Worm (Caenorhabditis elegans): ENCODE measurements around the gene C44B11.4.
A peak's percentile ranks its signal among the peaks of the same experiment; 100 is the strongest.

Gene C44B11.4

DNA sequence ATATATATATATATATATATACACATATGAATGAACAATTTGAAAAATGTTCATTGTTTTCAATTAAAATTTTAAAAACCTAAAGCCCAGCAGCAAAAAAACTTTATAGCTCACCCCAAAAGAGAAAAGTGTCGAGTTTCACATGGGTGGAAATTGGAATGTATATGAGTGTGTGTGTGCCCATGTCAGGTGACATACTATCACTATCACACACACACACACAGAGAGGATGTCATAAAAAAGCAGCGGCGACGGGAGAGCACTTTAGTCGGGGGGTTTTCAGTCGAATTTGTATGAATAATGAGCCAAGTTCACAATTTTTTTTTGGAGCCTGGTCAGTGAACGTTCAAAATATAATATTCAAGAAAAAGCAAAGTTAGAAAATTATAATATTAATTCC is 23.6 kb downstream of the C44B11.4 start (continued):
- no peak for TF ChIP-seq ceh-20 (GFP tag; IDR thresholded peaks at IDR 0.05)
- no peak for TF ChIP-seq spr-3 (GFP tag; optimal IDR thresholded peaks at IDR 0.05)
- no peak for TF ChIP-seq F26F4.8 (GFP tag; conservative IDR thresholded peaks at IDR 0.05)
- TF ChIP-seq Y5F2A.4 (GFP tag; optimal IDR thresholded peaks at IDR 0.05) = no peak
- TF ChIP-seq mxl-2 (GFP tag; conservative IDR thresholded peaks at IDR 0.05) = no peak
- TF ChIP-seq arid-1 (GFP tag; conservative IDR thresholded peaks at IDR 0.05) = no peak
- no peak for TF ChIP-seq nhr-25 (tag; optimal IDR thresholded peaks at IDR 0.05; ENCODE audit: borderline replicate concordance, insufficient read depth)
- no peak for TF ChIP-seq zfp-2 (tag; optimal IDR thresholded peaks at IDR 0.05)

DNA sequence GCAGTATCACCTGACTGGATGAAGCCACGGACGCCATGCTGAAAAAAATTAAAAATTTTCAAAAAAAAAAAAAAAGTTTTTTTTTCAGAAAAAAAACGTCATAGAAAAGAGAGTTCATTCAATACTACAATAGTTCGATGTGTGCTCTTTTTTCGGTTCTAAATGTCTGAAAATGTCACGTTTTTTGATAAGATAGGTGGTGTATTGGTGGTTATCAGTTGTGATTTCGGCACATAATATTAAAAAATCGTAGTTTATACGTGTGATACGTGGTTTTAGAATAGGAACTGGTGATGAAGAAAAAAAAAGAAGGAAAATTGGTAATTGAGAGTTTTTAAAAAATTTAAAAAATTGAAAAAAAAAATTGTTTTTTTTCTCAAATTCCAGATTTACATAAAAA is 26.6 kb downstream of the C44B11.4 start:
- TF ChIP-seq lin-38 (GFP tag; IDR thresholded peaks at IDR 0.05) = no peak
- TF ChIP-seq snpc-4 (tag; optimal IDR thresholded peaks at IDR 0.05) = no peak
- TF ChIP-seq fkh-10 (GFP tag; optimal IDR thresholded peaks at IDR 0.05) = no peak
- peak; percentile 98 for TF ChIP-seq nhr-28 (tag; optimal IDR thresholded peaks at IDR 0.05)
- TF ChIP-seq unc-130 (GFP tag; optimal IDR thresholded peaks at IDR 0.05) = no peak
- TF ChIP-seq daf-16 (GFP tag; optimal IDR thresholded peaks at IDR 0.05) = no peak
- TF ChIP-seq daf-16 (tag; optimal IDR thresholded peaks at IDR 0.05) = peak; percentile 57
- TF ChIP-seq aha-1 (tag) = no peak
- no peak for TF ChIP-seq F26F4.8 (GFP tag; conservative IDR thresholded peaks at IDR 0.05)
- no peak for TF ChIP-seq aly-2 (tag; optimal IDR thresholded peaks at IDR 0.05)
- TF ChIP-seq spr-1 (tag; optimal IDR thresholded peaks at IDR 0.05) = no peak
- TF ChIP-seq Y5F2A.4 (GFP tag; optimal IDR thresholded peaks at IDR 0.05) = no peak
- TF ChIP-seq ztf-11 (tag; optimal IDR thresholded peaks at IDR 0.05) = no peak
- TF ChIP-seq ces-1 (GFP tag; optimal IDR thresholded peaks at IDR 0.05) = no peak
- no peak for TF ChIP-seq zag-1 (tag; optimal IDR thresholded peaks at IDR 0.05)
- peak; percentile 13 for TF ChIP-seq hlh-30 (tag; optimal IDR thresholded peaks at IDR 0.05; ENCODE audit: insufficient read depth)
- no peak for TF ChIP-seq madf-9 (GFP tag; conservative IDR thresholded peaks at IDR 0.05)
- TF ChIP-seq nhr-42 (GFP tag; IDR thresholded peaks at IDR 0.05) = no peak
- TF ChIP-seq vab-7 (GFP tag; IDR thresholded peaks at IDR 0.05) = no peak
- no peak for TF ChIP-seq arid-1 (GFP tag; conservative IDR thresholded peaks at IDR 0.05)
- no peak for TF ChIP-seq ceh-28 (tag; optimal IDR thresholded peaks at IDR 0.05)
- TF ChIP-seq hif-1 (tag; optimal IDR thresholded peaks at IDR 0.05) = peak in 1 of 2 experiments; percentile 81
- no peak for TF ChIP-seq ctbp-1 (GFP tag; IDR thresholded peaks at IDR 0.05)
- TF ChIP-seq pqm-1 (tag; optimal IDR thresholded peaks at IDR 0.05) = peak; percentile 99
- TF ChIP-seq ceh-44 (GFP tag; IDR thresholded peaks at IDR 0.05) = no peak
- no peak for TF ChIP-seq mxl-2 (GFP tag; conservative IDR thresholded peaks at IDR 0.05)
- no peak for TF ChIP-seq mdt-29 (GFP tag; IDR thresholded peaks at IDR 0.05)
- TF ChIP-seq hlh-11 (tag; optimal IDR thresholded peaks at IDR 0.05) = peak; percentile 62
- TF ChIP-seq unc-62 (GFP tag; optimal IDR thresholded peaks at IDR 0.05 in 1 of 2) = no peak
- no peak for TF ChIP-seq unc-62 (tag; optimal IDR thresholded peaks at IDR 0.05)
- TF ChIP-seq nhr-77 (tag; optimal IDR thresholded peaks at IDR 0.05) = peak; percentile 84
- TF ChIP-seq F49E8.2 (tag; optimal IDR thresholded peaks at IDR 0.05; ENCODE audit: borderline replicate concordance) = no peak
- TF ChIP-seq ama-1 (optimal IDR thresholded peaks at IDR 0.05) = no peak
- no peak for TF ChIP-seq D1046.2 (GFP tag; IDR thresholded peaks at IDR 0.05)
- TF ChIP-seq nhr-25 (tag; optimal IDR thresholded peaks at IDR 0.05; ENCODE audit: borderline replicate concordance, insufficient read depth) = no peak
- TF ChIP-seq dmd-6 (GFP tag; IDR thresholded peaks at IDR 0.05) = peak; percentile 84
- no peak for TF ChIP-seq mxl-3 (GFP tag; optimal IDR thresholded peaks at IDR 0.05)
- no peak for TF ChIP-seq lim-7 (GFP tag; IDR thresholded peaks at IDR 0.05)
- TF ChIP-seq dmd-8 (GFP tag; IDR thresholded peaks at IDR 0.05) = no peak
- no peak for TF ChIP-seq tra-1 (GFP tag; IDR thresholded peaks at IDR 0.05)
- TF ChIP-seq F44E2.7 (GFP tag; IDR thresholded peaks at IDR 0.05) = no peak
- no peak for TF ChIP-seq ceh-82 (tag; optimal IDR thresholded peaks at IDR 0.05)
- no peak for TF ChIP-seq Y75B8A.6 (GFP tag; IDR thresholded peaks at IDR 0.05)
- TF ChIP-seq nhr-102 (tag; optimal IDR thresholded peaks at IDR 0.05) = peak; percentile 16
- TF ChIP-seq R02D3.7 (tag; optimal IDR thresholded peaks at IDR 0.05) = no peak
- no peak for TF ChIP-seq pha-4 (GFP tag; IDR thresholded peaks at IDR 0.05)
- no peak for TF ChIP-seq pha-4 (tag; optimal IDR thresholded peaks at IDR 0.05)

All from whole organism, L4 larva.